Fruit fly (Drosophila melanogaster): ENCODE data around the gene CG13738.

Gene CG13738

dm6 chr3L:13938470-13939150, 34.7 kb downstream of the CG13738 start (continued):
- TF ChIP-seq Awh (GFP tag; IDR thresholded peaks at IDR 0.05) (0 out of 2 replicates have a peak, but pooled peaks have one; percentile 43), CG7928 (GFP tag; optimal IDR thresholded peaks at IDR 0.05) (peak; percentile 72), CG14441 (GFP tag; IDR thresholded peaks at IDR 0.05) (peak; percentile 65), stwl (tag; optimal IDR thresholded peaks at IDR 0.05) (no peak), MESR4 (GFP tag; optimal IDR thresholded peaks at IDR 0.05) (no peak), Sox100B (GFP tag; optimal IDR thresholded peaks at IDR 0.05) (peak; percentile 96), CG5180 (GFP tag; optimal IDR thresholded peaks at IDR 0.05) (peak; percentile 81), klu (GFP tag; IDR thresholded peaks at IDR 0.05) (peak; percentile 74; the same call in 1 of the 2 replicates), sens (GFP tag) (peak; percentile 99), CG18619 (GFP tag; optimal IDR thresholded peaks at IDR 0.05) (peak; percentile 92), Scr (GFP tag; IDR thresholded peaks at IDR 0.05; ENCODE audit: partially characterized antibody) (no peak), CG11085 (GFP tag; IDR thresholded peaks at IDR 0.05) (peak; percentile 53), Ets65A (GFP tag) (peak; percentile 98), unpg (GFP tag; optimal IDR thresholded peaks at IDR 0.05) (peak; percentile 66), Nf-YB (GFP tag; optimal IDR thresholded peaks at IDR 0.05) (peak; percentile 80), seq (GFP tag; IDR thresholded peaks at IDR 0.05) (peak; percentile 66), Usf (GFP tag; optimal IDR thresholded peaks at IDR 0.05) (peak; percentile 90), Dbx (GFP tag; IDR thresholded peaks at IDR 0.05) (peak; percentile 57; the same call in 2 of the 3 replicates), BtbVII (GFP tag; optimal IDR thresholded peaks at IDR 0.05) (peak; percentile 85), Fer2 (tag; optimal IDR thresholded peaks at IDR 0.05) (peak; percentile 65), vvl (GFP tag; IDR thresholded peaks at IDR 0.05) (peak; percentile 60; the same call in 1 of the 2 replicates), schlank (tag; optimal IDR thresholded peaks at IDR 0.05) (peak; percentile 30), tin (GFP tag; optimal IDR thresholded peaks at IDR 0.05) (peak; percentile 90), CG14050 (GFP tag; IDR thresholded peaks at IDR 0.05) (no peak; the same call in 2 of the 3 replicates), corto (GFP tag; optimal IDR thresholded peaks at IDR 0.05) (no peak), CG8765 (GFP tag; IDR thresholded peaks at IDR 0.05) (0 out of 2 replicates have a peak, but pooled peaks have one; percentile 50), ftz-f1 (GFP tag; optimal IDR thresholded peaks at IDR 0.05) (no peak), pan (optimal IDR thresholded peaks at IDR 0.05) (no peak), pan (GFP tag; optimal IDR thresholded peaks at IDR 0.05 in 1 of 2, IDR thresholded peaks at IDR 0.05 in 1 of 2) (peak in 1 of 2 experiments; percentile 63), CG3726 (GFP tag; IDR thresholded peaks at IDR 0.05) (no peak), tgo (GFP tag; IDR thresholded peaks at IDR 0.05) (peak; percentile 77), CG30431 (GFP tag; optimal IDR thresholded peaks at IDR 0.05) (peak; percentile 75), CG6791 (GFP tag; IDR thresholded peaks at IDR 0.05; ENCODE audit: partially characterized antibody) (0 out of 3 replicates have a peak, but pooled peaks have one; percentile 41), CG14667 (GFP tag; IDR thresholded peaks at IDR 0.05) (peak; percentile 66; the same call in 1 of the 2 replicates), chif (GFP tag; optimal IDR thresholded peaks at IDR 0.05) (peak; percentile 89 to 90), wor (GFP tag; IDR thresholded peaks at IDR 0.05) (no peak; the same call in none of the 2 replicates), da (GFP tag; optimal IDR thresholded peaks at IDR 0.05) (peak; percentile 89), pita (GFP tag; optimal IDR thresholded peaks at IDR 0.05) (no peak), D19B (GFP tag; optimal IDR thresholded peaks at IDR 0.05) (peak; percentile 80), CG30020 (tag; optimal IDR thresholded peaks at IDR 0.05) (peak; percentile 75), CG7556 (GFP tag; optimal IDR thresholded peaks at IDR 0.05) (peak; percentile 96), hbn (GFP tag; IDR thresholded peaks at IDR 0.05; ENCODE audit: partially characterized antibody) (no peak), lbe (GFP tag; optimal IDR thresholded peaks at IDR 0.05) (peak; percentile 68), Six4 (GFP tag; optimal IDR thresholded peaks at IDR 0.05) (peak; percentile 81), Hand (GFP tag; optimal IDR thresholded peaks at IDR 0.05) (peak; percentile 87), gsb-n (tag; optimal IDR thresholded peaks at IDR 0.05) (peak; percentile 27), CG9817 (tag; optimal IDR thresholded peaks at IDR 0.05) (peak; percentile 66), Oaz (GFP tag; IDR thresholded peaks at IDR 0.05) (no peak), p53 (GFP tag; optimal IDR thresholded peaks at IDR 0.05) (peak; percentile 64)

Data from whole organism, embryonic.